Fruit fly (Drosophila melanogaster) Kc167 (cell line): ENCODE data around the gene tral.

Experiments
- Myc ChIP-seq: fragments of >200 bp; optimal IDR thresholded peaks from 2 replicates; lab custom pipeline; 2017; ENCODE audit warnings: missing external identifiers
- Sin3A ChIP-seq: fragments of >200 bp; optimal IDR thresholded peaks from 2 replicates; lab custom pipeline; 2018; ENCODE audit warnings: missing external identifiers
- h ChIP-seq: fragments of >200 bp; optimal IDR thresholded peaks from 3 replicates; lab custom pipeline; 2018; ENCODE audit warnings: missing external identifiers
- insv ChIP-seq: fragments of >200 bp; optimal IDR thresholded peaks from 3 replicates; lab custom pipeline; 2018; ENCODE audit warnings: missing external identifiers
- psq ChIP-seq: fragments of >200 bp; optimal IDR thresholded peaks from 2 replicates; lab custom pipeline; 2017; ENCODE audit warnings: missing external identifiers

dm6 chr3L:12514762-12515215, at the start of gene tral, which contains the start of gene sti:
- TF ChIP-seq insv (lab: Kevin White, UChicago) = no peak
- TF ChIP-seq psq (lab: Kevin White, UChicago) = no peak
- TF ChIP-seq Myc (lab: Kevin White, UChicago) = no peak
- no peak for TF ChIP-seq h (lab: Kevin White, UChicago)
- no peak for TF ChIP-seq Sin3A (lab: Kevin White, UChicago)
